Worm (Caenorhabditis elegans): ENCODE measurements around the gene H18N23.2.

- TF ChIP-seq flt-1 (GFP tag; IDR thresholded peaks at IDR 0.05), result no peak
- TF ChIP-seq cog-1 (tag; optimal IDR thresholded peaks at IDR 0.05), result no peak
- TF ChIP-seq med-1 (GFP tag; optimal IDR thresholded peaks at IDR 0.05; ENCODE audit: insufficient read depth), result no peak
- TF ChIP-seq klf-2 (GFP tag; conservative IDR thresholded peaks at IDR 0.05), result no peak
- no peak for TF ChIP-seq tab-1 (GFP tag; IDR thresholded peaks at IDR 0.05)
- TF ChIP-seq ztf-23 (GFP tag; IDR thresholded peaks at IDR 0.05), result no peak
- no peak for TF ChIP-seq ztf-29 (GFP tag; IDR thresholded peaks at IDR 0.05)
- TF ChIP-seq T22C8.4 (GFP tag; IDR thresholded peaks at IDR 0.05), result no peak
Observed at ce11 chrX:17627382-17627781, 13.3 kb downstream of the H18N23.2 start.
